Fruit fly (Drosophila melanogaster): ENCODE results near the gene CG15468.

- TF ChIP-seq CG14711 (tag; optimal IDR thresholded peaks at IDR 0.05) (no peak), Hr96 (GFP tag; optimal IDR thresholded peaks at IDR 0.05) (no peak), CG11617 (GFP tag; optimal IDR thresholded peaks at IDR 0.05) (no peak), toe (GFP tag; optimal IDR thresholded peaks at IDR 0.05) (no peak), Mnt (GFP tag; optimal IDR thresholded peaks at IDR 0.05) (no peak), cnc (optimal IDR thresholded peaks at IDR 0.05) (no peak), CG7101 (tag; optimal IDR thresholded peaks at IDR 0.05) (no peak), CG5204 (GFP tag; optimal IDR thresholded peaks at IDR 0.05) (no peak), ovo (GFP tag; optimal IDR thresholded peaks at IDR 0.05) (no peak)
These were observed 41.8 kb upstream of the CG15468 start for dm6 chrX:5002748-5003147.
